Worm (Caenorhabditis elegans): Measurements from ENCODE around the gene perm-2.

DNA sequence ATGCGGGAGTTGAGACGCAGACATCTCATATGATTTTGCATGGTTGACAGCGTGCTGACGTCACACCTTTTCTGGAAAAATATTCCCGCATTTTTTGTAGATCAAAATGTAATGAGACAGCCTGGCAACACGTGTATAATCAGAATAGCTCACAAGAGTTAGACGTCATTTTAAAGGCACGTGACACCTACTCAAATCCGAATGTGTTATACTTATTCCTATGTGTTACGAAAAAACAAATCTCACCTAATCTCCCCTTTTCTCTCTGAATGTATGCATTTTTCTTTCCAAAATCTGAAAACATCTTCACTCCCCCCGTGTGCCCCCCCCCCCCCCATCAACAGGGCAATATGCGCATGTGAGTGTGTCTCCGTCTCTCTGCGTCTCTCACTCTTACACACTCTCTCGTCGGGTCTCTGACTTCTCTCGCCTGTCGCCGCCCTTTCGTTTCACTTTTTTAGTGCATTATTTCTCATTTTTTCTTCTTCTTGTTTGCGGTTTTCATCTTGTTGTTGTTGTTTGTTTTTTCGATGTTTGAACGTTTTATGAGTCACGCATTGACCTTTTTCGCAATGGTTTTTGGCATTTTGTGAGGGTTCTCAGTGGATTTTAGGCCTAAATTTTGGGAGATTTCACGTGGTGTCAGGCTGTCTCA lies 41.8 kb downstream of the perm-2 start:
- peak; percentile 43 for TF ChIP-seq sptf-1 (tag; optimal IDR thresholded peaks at IDR 0.05)
- TF ChIP-seq lin-13 (tag; optimal IDR thresholded peaks at IDR 0.05), result no peak
- TF ChIP-seq blmp-1 (tag; optimal IDR thresholded peaks at IDR 0.05), result no peak
- no peak for TF ChIP-seq ztf-11 (tag; optimal IDR thresholded peaks at IDR 0.05)
- no peak for TF ChIP-seq pha-4 (tag; optimal IDR thresholded peaks at IDR 0.05)
- TF ChIP-seq nhr-28 (tag; optimal IDR thresholded peaks at IDR 0.05), result no peak
- TF ChIP-seq ceh-83 (GFP tag; optimal IDR thresholded peaks at IDR 0.05), result no peak
- TF ChIP-seq M03D4.4 (tag; optimal IDR thresholded peaks at IDR 0.05), result peak; percentile 31
- TF ChIP-seq unc-120 (tag; optimal IDR thresholded peaks at IDR 0.05; ENCODE audit: poor library complexity, severe bottlenecking), result no peak
